Fruit fly (Drosophila melanogaster): Measurements from ENCODE around the gene CG5989.

The CG5989 gene

dm6 chr3L:8623702-8624421 is 19.9 kb upstream of the CG5989 start, which contains the start of the genes GAPsec and Zasp66 (continued):
- TF ChIP-seq stwl (tag; optimal IDR thresholded peaks at IDR 0.05) (peak; percentile 55), CG14965 (GFP tag; optimal IDR thresholded peaks at IDR 0.05; ENCODE audit: borderline replicate concordance) (no peak), BEAF-32 (GFP tag; optimal IDR thresholded peaks at IDR 0.05) (peak; percentile 41), Scr (GFP tag; IDR thresholded peaks at IDR 0.05; ENCODE audit: partially characterized antibody) (peak; percentile 56), cwo (GFP tag; optimal IDR thresholded peaks at IDR 0.05) (no peak), CG1647 (GFP tag; optimal IDR thresholded peaks at IDR 0.05) (no peak), CG13775 (GFP tag; optimal IDR thresholded peaks at IDR 0.05) (no peak), Med (GFP tag) (no peak), trem (tag; optimal IDR thresholded peaks at IDR 0.05) (peak; percentile 27), sens-2 (GFP tag; IDR thresholded peaks at IDR 0.05) (no peak), MBD-R2 (GFP tag; IDR thresholded peaks at IDR 0.05) (peak; percentile 61), Sry-δ (GFP tag; optimal IDR thresholded peaks at IDR 0.05) (peak; percentile 28), CG4617 (GFP tag; optimal IDR thresholded peaks at IDR 0.05; ENCODE audit: borderline replicate concordance) (peak; percentile 54), CG6791 (GFP tag; IDR thresholded peaks at IDR 0.05; ENCODE audit: partially characterized antibody) (peak; percentile 41; the same call in 2 of the 3 replicates), bbx (GFP tag; IDR thresholded peaks at IDR 0.05; ENCODE audit: partially characterized antibody) (peak; percentile 39; the same call in 1 of the 2 replicates), NfI (GFP tag; optimal IDR thresholded peaks at IDR 0.05) (no peak), pzg (GFP tag; optimal IDR thresholded peaks at IDR 0.05) (peak; percentile 42)

dm6 chr3L:8621465-8621864 is 17.5 kb upstream of the CG5989 start:
- TF ChIP-seq NC2β (GFP tag; optimal IDR thresholded peaks at IDR 0.05) (no peak), CG2889 (GFP tag; IDR thresholded peaks at IDR 0.05) (no peak), CG3065 (GFP tag; optimal IDR thresholded peaks at IDR 0.05) (no peak), zen2 (GFP tag; IDR thresholded peaks at IDR 0.05; ENCODE audit: partially characterized antibody) (0 out of 3 replicates have a peak, but pooled peaks have one; percentile 9), Ets65A (GFP tag) (peak; percentile 90), croc (GFP tag; conservative IDR thresholded peaks at IDR 0.05) (no peak)

dm6 chr3L:8619588-8619987 is 15.6 kb upstream of the CG5989 start, which contains the start of gene S-Lap2:
S-Lap2 (plus strand) TSS chr3L:8619888.
- TF ChIP-seq Asciz (GFP tag; optimal IDR thresholded peaks at IDR 0.05): no peak
- no peak for TF ChIP-seq CG6654 (GFP tag; optimal IDR thresholded peaks at IDR 0.05)
- TF ChIP-seq Blimp-1 (GFP tag; optimal IDR thresholded peaks at IDR 0.05): no peak
- no peak for TF ChIP-seq B-H1 (GFP tag; IDR thresholded peaks at IDR 0.05)
- TF ChIP-seq CG6689 (GFP tag; IDR thresholded peaks at IDR 0.05): no peak
- no peak for TF ChIP-seq sd (tag; optimal IDR thresholded peaks at IDR 0.05)
- TF ChIP-seq mld (GFP tag; IDR thresholded peaks at IDR 0.05; ENCODE audit: partially characterized antibody): no peak
- TF ChIP-seq rib (GFP tag; IDR thresholded peaks at IDR 0.05): no peak
- no peak for TF ChIP-seq CG17568 (GFP tag; optimal IDR thresholded peaks at IDR 0.05)
- TF ChIP-seq lola (GFP tag; optimal IDR thresholded peaks at IDR 0.05): no peak
- TF ChIP-seq ara (GFP tag; IDR thresholded peaks at IDR 0.05): no peak
- TF ChIP-seq CG13775 (GFP tag; optimal IDR thresholded peaks at IDR 0.05): no peak
- no peak for TF ChIP-seq CoRest (tag; optimal IDR thresholded peaks at IDR 0.05)
- no peak for TF ChIP-seq lbe (GFP tag; optimal IDR thresholded peaks at IDR 0.05)
- no peak for TF ChIP-seq CG18764 (GFP tag; optimal IDR thresholded peaks at IDR 0.05)
- TF ChIP-seq Hey (tag; optimal IDR thresholded peaks at IDR 0.05): no peak
- no peak for TF ChIP-seq CG7556 (GFP tag; optimal IDR thresholded peaks at IDR 0.05)
- TF ChIP-seq Atf-2 (GFP tag; optimal IDR thresholded peaks at IDR 0.05): no peak
- TF ChIP-seq jigr1 (GFP tag; IDR thresholded peaks at IDR 0.05): no peak
